Fruit fly (Drosophila melanogaster) whole organism, embryonic: Measurements from ENCODE around the gene Prtl99C.

Experiments
- Abd-B ChIP-seq: fragments of 200-800 bp; sonication (Bioruptor generic); optimal IDR thresholded peaks from 2 replicates; lab custom pipeline; 2018; ENCODE audit warnings: missing biosample characterization, mild to moderate bottlenecking, missing genetic modification characterization, moderate library complexity
- Antp ChIP-seq: fragments of 200-800 bp; sonication (Bioruptor generic); optimal IDR thresholded peaks from 3 replicates; lab custom pipeline; 2016; ENCODE audit warnings: missing biosample characterization, missing genetic modification characterization
- CG12219 ChIP-seq: fragments of 200-800 bp; sonication (Bioruptor generic); optimal IDR thresholded peaks from 3 replicates; lab custom pipeline; 2018; ENCODE audit warnings: missing biosample characterization, mild to moderate bottlenecking, missing genetic modification characterization
- CG12769 ChIP-seq: fragments of 200-800 bp; sonication (Bioruptor generic); optimal IDR thresholded peaks from 2 replicates; lab custom pipeline; 2019; ENCODE audit warnings: missing biosample characterization, mild to moderate bottlenecking, missing genetic modification characterization, moderate library complexity
- CG16813 ChIP-seq: fragments of 200-800 bp; sonication (Bioruptor generic); IDR thresholded peaks from 3 replicates; pipeline ENCODE4 v1.3.6; 2022; ENCODE audit warnings: missing biosample characterization, missing genetic modification characterization; ENCODE audit not compliant: partially characterized antibody
- CG17359 ChIP-seq: fragments of 200-800 bp; sonication (Bioruptor generic); optimal IDR thresholded peaks from 3 replicates; lab custom pipeline; 2018; ENCODE audit warnings: missing biosample characterization, mild to moderate bottlenecking, missing genetic modification characterization, moderate library complexity
- CG2889 ChIP-seq: fragments of 200-800 bp; sonication (Bioruptor generic); IDR thresholded peaks from 3 replicates; pipeline ENCODE4 v1.3.6; 2022; ENCODE audit warnings: missing biosample characterization, missing genetic modification characterization
- CG32772 ChIP-seq: fragments of 200-800 bp; sonication (Bioruptor generic); IDR thresholded peaks from 2 replicates; pipeline ENCODE4 v1.3.6; 2022; ENCODE audit warnings: missing biosample characterization, missing genetic modification characterization
- CG3726 ChIP-seq: fragments of 200-800 bp; sonication (Bioruptor generic); IDR thresholded peaks from 3 replicates; pipeline ENCODE4, ENCODE4 v1.3.6; 2022; ENCODE audit warnings: missing biosample characterization, missing genetic modification characterization
- CG5245 ChIP-seq: fragments of 200-800 bp; sonication (Bioruptor generic); optimal IDR thresholded peaks from 3 replicates; lab custom pipeline; 2016; ENCODE audit warnings: missing biosample characterization, missing genetic modification characterization
- CG6272 ChIP-seq: fragments of 200-800 bp; sonication (Bioruptor generic); IDR thresholded peaks from 2 replicates; pipeline ENCODE4 v1.3.6; 2022; ENCODE audit warnings: missing biosample characterization, missing genetic modification characterization
- CG6689 ChIP-seq: fragments of 200-800 bp; sonication (Bioruptor generic); IDR thresholded peaks from 2 replicates; pipeline ENCODE4 v1.3.6; 2022; ENCODE audit warnings: missing biosample characterization, missing genetic modification characterization
- CG7987 ChIP-seq: fragments of 200-800 bp; sonication (Bioruptor generic); optimal IDR thresholded peaks from 2 replicates; lab custom pipeline; 2018; ENCODE audit warnings: missing biosample characterization, mild to moderate bottlenecking, missing genetic modification characterization, moderate library complexity
- CG8290 ChIP-seq, 3 experiments: fragments of 200-800 bp; sonication (Bioruptor generic); optimal IDR thresholded peaks; 2 replicates each; lab custom pipeline; 2016 to 2019; ENCODE audit warnings: missing biosample characterization in 3 of 3, missing genetic modification characterization in 3 of 3, mild to moderate bottlenecking in 2 of 3, moderate library complexity in 1 of 3
- CoRest ChIP-seq: fragments of 200-800 bp; sonication (Bioruptor generic); optimal IDR thresholded peaks from 3 replicates; lab custom pipeline; 2018; ENCODE audit warnings: missing biosample characterization, mild to moderate bottlenecking, missing genetic modification characterization, moderate library complexity
- Doc2 ChIP-seq: fragments of 200-800 bp; sonication (Bioruptor generic); IDR thresholded peaks from 2 replicates; pipeline ENCODE4 v1.3.6; 2022; ENCODE audit warnings: missing biosample characterization, missing genetic modification characterization
- Drgx ChIP-seq: fragments of 200-800 bp; sonication (Bioruptor generic); IDR thresholded peaks from 2 replicates; pipeline ENCODE4 v1.3.6; 2022; ENCODE audit warnings: missing biosample characterization, missing genetic modification characterization
- Fer3 ChIP-seq: fragments of 200-800 bp; sonication (Bioruptor generic); optimal IDR thresholded peaks from 2 replicates; lab custom pipeline; 2018; ENCODE audit warnings: missing biosample characterization, mild to moderate bottlenecking, missing genetic modification characterization, moderate library complexity
- H15 ChIP-seq: fragments of 200-800 bp; sonication (Bioruptor generic); IDR thresholded peaks from 3 replicates; pipeline ENCODE4 v1.3.6; 2022; ENCODE audit warnings: missing biosample characterization, missing genetic modification characterization
- Hr39 ChIP-seq: fragments of >200 bp; optimal IDR thresholded peaks from 2 replicates; lab custom pipeline; 2017
- Hr51 ChIP-seq, 2 experiments: fragments of 200-800 bp; sonication (Bioruptor generic); optimal IDR thresholded peaks; 2 replicates in 1 of 2; 3 replicates in 1 of 2; lab custom pipeline; 2016 to 2018; ENCODE audit warnings: missing biosample characterization in 2 of 2, missing genetic modification characterization in 2 of 2, mild to moderate bottlenecking in 1 of 2, moderate library complexity in 1 of 2
- Hsf ChIP-seq: fragments of 200-800 bp; sonication (Bioruptor generic); optimal IDR thresholded peaks from 3 replicates; lab custom pipeline; 2016; ENCODE audit warnings: missing biosample characterization, missing genetic modification characterization
- Med ChIP-seq: fragments of 200-800 bp; sonication (Bioruptor generic); peaks from one replicate; lab custom pipeline; 2016; ENCODE audit warnings: missing biosample characterization, missing genetic modification characterization, mild to moderate bottlenecking, inconsistent platforms, moderate library complexity
- NK7.1 ChIP-seq: fragments of 200-800 bp; sonication (Bioruptor generic); optimal IDR thresholded peaks from 3 replicates; lab custom pipeline; 2016; ENCODE audit warnings: missing biosample characterization, missing genetic modification characterization
- Nf-YC ChIP-seq: fragments of 200-800 bp; optimal IDR thresholded peaks from 3 replicates; lab custom pipeline; 2019; ENCODE audit warnings: missing biosample characterization, mild to moderate bottlenecking, missing genetic modification characterization, moderate library complexity
- Poxn ChIP-seq: fragments of 200-800 bp; sonication (Bioruptor generic); IDR thresholded peaks from 2 replicates; pipeline ENCODE4 v1.3.6; 2022; ENCODE audit warnings: missing biosample characterization, missing genetic modification characterization
- Six4 ChIP-seq: fragments of 200-800 bp; sonication (Bioruptor generic); optimal IDR thresholded peaks from 2 replicates; lab custom pipeline; 2016; ENCODE audit warnings: missing biosample characterization, missing genetic modification characterization
- Sox102F ChIP-seq: fragments of 200-800 bp; sonication (Bioruptor generic); optimal IDR thresholded peaks from 2 replicates; lab custom pipeline; 2018; ENCODE audit warnings: missing biosample characterization, mild to moderate bottlenecking, missing genetic modification characterization, moderate library complexity
- ara ChIP-seq: fragments of 200-800 bp; sonication (Bioruptor generic); IDR thresholded peaks from 2 replicates; pipeline ENCODE4 v1.3.6; 2022; ENCODE audit warnings: missing biosample characterization, missing genetic modification characterization
- bab2 ChIP-seq: fragments of 200-800 bp; sonication (Bioruptor generic); optimal IDR thresholded peaks from 2 replicates; lab custom pipeline; 2016; ENCODE audit warnings: missing biosample characterization, missing genetic modification characterization
- crol ChIP-seq: fragments of 200-800 bp; sonication (Bioruptor generic); IDR thresholded peaks from 2 replicates; pipeline ENCODE4 v1.3.6; 2022; ENCODE audit warnings: missing biosample characterization, missing genetic modification characterization
- fd96Cb ChIP-seq: fragments of 200-800 bp; sonication (Bioruptor generic); optimal IDR thresholded peaks from 2 replicates; lab custom pipeline; 2018; ENCODE audit warnings: missing biosample characterization, mild to moderate bottlenecking, missing genetic modification characterization, moderate library complexity
- ind ChIP-seq: fragments of 200-800 bp; sonication (Bioruptor generic); optimal IDR thresholded peaks from 3 replicates; lab custom pipeline; 2016; ENCODE audit warnings: missing biosample characterization, missing genetic modification characterization
- jigr1 ChIP-seq: fragments of 200-800 bp; sonication (Bioruptor generic); IDR thresholded peaks from 3 replicates; pipeline ENCODE4 v1.3.6; 2022; ENCODE audit warnings: missing biosample characterization, missing genetic modification characterization
- kah ChIP-seq: fragments of 200-800 bp; sonication (Bioruptor generic); optimal IDR thresholded peaks from 2 replicates; lab custom pipeline; 2018; ENCODE audit warnings: missing biosample characterization, mild to moderate bottlenecking, missing genetic modification characterization
- kay ChIP-seq: fragments of 200-800 bp; sonication (Bioruptor generic); optimal IDR thresholded peaks from 2 replicates; lab custom pipeline; 2016; ENCODE audit warnings: missing biosample characterization, missing genetic modification characterization
- ken ChIP-seq: fragments of 200-800 bp; sonication (Bioruptor generic); IDR thresholded peaks from 3 replicates; pipeline ENCODE4 v1.3.6; 2022; ENCODE audit warnings: missing biosample characterization, missing genetic modification characterization
- nerfin-1 ChIP-seq: fragments of 200-800 bp; sonication (Bioruptor generic); optimal IDR thresholded peaks from 3 replicates; lab custom pipeline; 2019; ENCODE audit warnings: missing biosample characterization, mild to moderate bottlenecking, missing genetic modification characterization, moderate library complexity
- phol ChIP-seq: fragments of 200-800 bp; sonication (Bioruptor generic); optimal IDR thresholded peaks from 3 replicates; lab custom pipeline; 2018; ENCODE audit warnings: missing biosample characterization, mild to moderate bottlenecking, missing genetic modification characterization, moderate library complexity
- prd ChIP-seq, 3 experiments: fragments of >200 bp in 2 of 3; fragments of 200-800 bp in 1 of 3; sonication (Bioruptor generic) in 1 of 3; optimal IDR thresholded peaks in 2 of 3; IDR thresholded peaks in 1 of 3; 2 replicates in 2 of 3; 3 replicates in 1 of 3; pipeline versions ENCODE4 v1.3.6 to Lab custom; 2017 to 2022; ENCODE audit warnings: missing biosample characterization in 1 of 3, missing genetic modification characterization in 1 of 3
- ro ChIP-seq: fragments of 200-800 bp; sonication (Bioruptor generic); IDR thresholded peaks from 2 replicates; pipeline ENCODE4 v1.3.6; 2022; ENCODE audit warnings: missing biosample characterization, missing genetic modification characterization
- sd ChIP-seq: fragments of 200-800 bp; sonication (Bioruptor generic); optimal IDR thresholded peaks from 3 replicates; lab custom pipeline; 2018; ENCODE audit warnings: missing biosample characterization, mild to moderate bottlenecking, missing genetic modification characterization, moderate library complexity
- seq ChIP-seq: fragments of 200-800 bp; sonication (Bioruptor generic); IDR thresholded peaks from 2 replicates; pipeline ENCODE4 v1.3.6; 2022; ENCODE audit warnings: missing biosample characterization, missing genetic modification characterization
- sr ChIP-seq: fragments of 200-800 bp; sonication (Bioruptor generic); IDR thresholded peaks from 3 replicates; pipeline ENCODE4 v1.3.6; 2022; ENCODE audit warnings: missing biosample characterization, missing genetic modification characterization
- ttk ChIP-seq: fragments of 200-800 bp; sonication (Bioruptor generic); IDR thresholded peaks from 2 replicates; pipeline ENCODE4 v2.1.2; 2022; ENCODE audit warnings: missing biosample characterization, missing genetic modification characterization
- vnd ChIP-seq: fragments of 200-800 bp; sonication (Bioruptor generic); IDR thresholded peaks from 3 replicates; pipeline ENCODE4 v1.3.6; 2022; ENCODE audit warnings: missing biosample characterization, missing genetic modification characterization; ENCODE audit not compliant: partially characterized antibody
- vvl ChIP-seq: fragments of 200-800 bp; sonication (Bioruptor generic); IDR thresholded peaks from 2 replicates; pipeline ENCODE4 v1.3.6; 2022; ENCODE audit warnings: missing biosample characterization, missing genetic modification characterization

Gene Prtl99C

dm6 chr3R:29786016-29786996 is 49.4 kb upstream of the Prtl99C start (continued):
- TF ChIP-seq CG12769 (tag; lab: Kevin White, UChicago) (no peak), CG32772 (GFP tag; lab: Robert Waterston, UW) (no peak), prd (optimal IDR thresholded peaks at IDR 0.05; lab: Kevin White, UChicago) (no peak), prd (GFP tag; IDR thresholded peaks at IDR 0.05; lab: Robert Waterston, UW) (peak; percentile 49; the same call in 1 of the 3 replicates), Antp (GFP tag; lab: Kevin White, UChicago) (no peak), crol (GFP tag; lab: Robert Waterston, UW) (peak; percentile 57), CG3726 (GFP tag; lab: Robert Waterston, UW) (0 out of 3 replicates have a peak, but pooled peaks have one; percentile 47), Drgx (peak; percentile 54), seq (GFP tag; lab: Robert Waterston, UW) (peak; percentile 36; the same call in 1 of the 2 replicates), CG2889 (GFP tag; lab: Robert Waterston, UW) (0 out of 3 replicates have a peak, but pooled peaks have one; percentile 9), Nf-YC (tag; lab: Kevin White, UChicago) (no peak), ara (GFP tag; lab: Robert Waterston, UW) (no peak), Fer3 (tag; lab: Kevin White, UChicago) (no peak), NK7.1 (GFP tag; lab: Kevin White, UChicago) (no peak), phol (tag; lab: Kevin White, UChicago) (peak; percentile 26), CG5245 (GFP tag; lab: Kevin White, UChicago) (no peak), kay (peak; percentile 5), CG12219 (GFP tag; lab: Kevin White, UChicago) (no peak), Abd-B (GFP tag; lab: Kevin White, UChicago) (no peak), ind (GFP tag; lab: Kevin White, UChicago) (peak; percentile 16), Poxn (no peak), ttk (GFP tag; lab: Robert Waterston, UW) (0 out of 2 replicates have a peak, but pooled peaks have one; percentile 28), CG6272 (no peak), Six4 (GFP tag; lab: Kevin White, UChicago) (no peak), CG6689 (peak; percentile 14; the same call in 1 of the 2 replicates), jigr1 (GFP tag; lab: Robert Waterston, UW) (0 out of 3 replicates have a peak, but pooled peaks have one; percentile 33), CG17359 (tag; lab: Kevin White, UChicago) (peak; percentile 14), fd96Cb (tag; lab: Kevin White, UChicago) (peak; percentile 14)

dm6 chr3R:29787891-29788549 is 47.7 kb upstream of the Prtl99C start:
- no peak for TF ChIP-seq bab2 (GFP tag; lab: Kevin White, UChicago)
- peak; percentile 8; the same call in 1 of the 2 replicates for TF ChIP-seq vvl (GFP tag; lab: Robert Waterston, UW)
- no peak for TF ChIP-seq Doc2 (GFP tag; lab: Robert Waterston, UW)
- TF ChIP-seq sd (tag; lab: Kevin White, UChicago) = peak; percentile 16
- TF ChIP-seq CG8290 (GFP tag; optimal IDR thresholded peaks at IDR 0.05; lab: Kevin White, UChicago) = no peak
- TF ChIP-seq CG8290 (tag; optimal IDR thresholded peaks at IDR 0.05; lab: Kevin White, UChicago) = no peak
- no peak for TF ChIP-seq Hr39 (lab: Kevin White, UChicago)
- TF ChIP-seq CoRest (tag; lab: Kevin White, UChicago) = no peak
- TF ChIP-seq Hr51 (GFP tag; optimal IDR thresholded peaks at IDR 0.05; lab: Kevin White, UChicago) = no peak
- TF ChIP-seq vnd (GFP tag; lab: Robert Waterston, UW) = no peak
- TF ChIP-seq ro (GFP tag; lab: Robert Waterston, UW) = no peak
- TF ChIP-seq CG16813 (GFP tag; lab: Robert Waterston, UW) = no peak
- no peak for TF ChIP-seq CG7987
- TF ChIP-seq Hsf (GFP tag; lab: Kevin White, UChicago) = no peak
- no peak for TF ChIP-seq nerfin-1 (tag; lab: Kevin White, UChicago)
- TF ChIP-seq H15 (GFP tag; lab: Robert Waterston, UW) = no peak
- TF ChIP-seq Sox102F = peak; percentile 18
- TF ChIP-seq sr (GFP tag; lab: Robert Waterston, UW) = no peak
- TF ChIP-seq kah (GFP tag; lab: Kevin White, UChicago) = peak; percentile 12
- peak; percentile 55 for TF ChIP-seq Med (GFP tag; lab: Kevin White, UChicago)
- no peak for TF ChIP-seq ken (GFP tag; lab: Robert Waterston, UW)
